Fruit fly (Drosophila melanogaster): Measurements from ENCODE around the gene CG9536.

DNA sequence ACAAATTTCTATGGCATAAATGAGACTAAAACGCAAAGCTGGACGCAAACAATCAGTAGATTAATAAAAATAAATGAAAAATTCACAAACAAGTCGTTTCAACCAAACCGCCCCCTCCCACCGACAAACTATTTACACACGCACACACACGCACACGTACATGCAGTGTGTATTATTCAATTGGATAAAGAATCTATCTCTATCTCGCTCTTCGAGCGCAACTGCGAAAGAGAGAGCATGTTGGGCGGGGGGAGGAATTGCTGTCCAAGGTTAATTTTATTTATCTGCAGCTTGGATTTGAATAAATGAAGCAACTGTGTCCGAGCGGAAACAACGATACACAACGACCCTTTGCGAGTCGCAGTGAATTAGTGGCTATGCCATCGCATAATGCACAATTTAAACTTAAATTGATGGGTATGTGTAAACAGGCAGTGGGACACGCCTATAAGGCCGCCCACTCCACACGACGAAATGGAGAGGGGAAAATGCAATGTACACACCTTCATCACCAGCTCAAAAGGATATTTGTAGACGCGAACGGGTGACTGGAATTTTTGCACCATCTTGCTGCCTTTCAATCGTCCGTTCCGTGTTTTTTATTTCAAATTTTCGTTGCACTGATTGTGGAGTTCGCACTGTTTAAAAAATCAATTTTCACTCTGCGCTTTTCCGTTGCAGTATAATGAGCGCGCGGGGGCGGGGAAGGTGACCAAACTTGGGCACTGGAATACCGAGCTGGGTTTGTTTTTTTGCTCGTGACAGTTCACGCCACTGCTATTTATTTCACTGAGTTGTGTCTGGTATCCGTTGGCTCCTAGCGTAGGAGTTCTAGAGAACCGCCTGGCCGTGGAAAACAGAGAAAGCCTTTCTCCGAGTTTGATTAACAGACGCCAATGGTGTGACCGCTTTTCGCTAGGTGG lies 21.5 kb downstream of the CG9536 start, which contains the start of gene retm:
- TF ChIP-seq sv (GFP tag; optimal IDR thresholded peaks at IDR 0.05) (no peak), lola (GFP tag; optimal IDR thresholded peaks at IDR 0.05) (no peak), Myc (optimal IDR thresholded peaks at IDR 0.05) (no peak), h (GFP tag; optimal IDR thresholded peaks at IDR 0.05) (no peak), pan (optimal IDR thresholded peaks at IDR 0.05) (no peak), foxo (GFP tag; optimal IDR thresholded peaks at IDR 0.05) (peak in 1 of 2 experiments; percentile 18), HLH106 (tag; optimal IDR thresholded peaks at IDR 0.05) (no peak), fru (GFP tag; optimal IDR thresholded peaks at IDR 0.05) (peak; percentile 37), usp (GFP tag; optimal IDR thresholded peaks at IDR 0.05) (no peak), Mio (GFP tag; optimal IDR thresholded peaks at IDR 0.05) (no peak), OdsH (GFP tag; optimal IDR thresholded peaks at IDR 0.05) (no peak), GATAd (GFP tag; optimal IDR thresholded peaks at IDR 0.05) (no peak), CG32264 (GFP tag; optimal IDR thresholded peaks at IDR 0.05) (no peak), psq (GFP tag; optimal IDR thresholded peaks at IDR 0.05) (no peak)
